Worm (Caenorhabditis elegans): Measurements from ENCODE around the gene F02D10.3.

The F02D10.3 gene

ce11 chrX:13462519-13462918, at the start of gene F02D10.3:
TSS of gene F02D10.3 (minus strand) at chrX:13462619.
- no peak for TF ChIP-seq ztf-28 (GFP tag; IDR thresholded peaks at IDR 0.05)
- no peak for TF ChIP-seq die-1 (tag; optimal IDR thresholded peaks at IDR 0.05)
- TF ChIP-seq F49E8.2 (tag; optimal IDR thresholded peaks at IDR 0.05; ENCODE audit: insufficient read depth): no peak
- TF ChIP-seq F23B12.7 (tag; optimal IDR thresholded peaks at IDR 0.05; ENCODE audit: insufficient read depth): no peak
- TF ChIP-seq atf-7 (tag; optimal IDR thresholded peaks at IDR 0.05): no peak
- no peak for TF ChIP-seq snpc-3.4 (tag; optimal IDR thresholded peaks at IDR 0.05)
- TF ChIP-seq K11D2.4 (GFP tag; IDR thresholded peaks at IDR 0.05): no peak
- TF ChIP-seq fkh-3 (tag; optimal IDR thresholded peaks at IDR 0.05): no peak
- no peak for TF ChIP-seq lin-54 (GFP tag; optimal IDR thresholded peaks at IDR 0.05)
- no peak for TF ChIP-seq F52B5.7 (tag; optimal IDR thresholded peaks at IDR 0.05)
- TF ChIP-seq aptf-2 (GFP tag; conservative IDR thresholded peaks at IDR 0.05): no peak
- TF ChIP-seq dpff-1 (tag; optimal IDR thresholded peaks at IDR 0.05): no peak
- no peak for TF ChIP-seq C06A6.2 (GFP tag; conservative IDR thresholded peaks at IDR 0.05)
- TF ChIP-seq egl-44 (GFP tag; IDR thresholded peaks at IDR 0.05): no peak
- TF ChIP-seq rpc-1 (optimal IDR thresholded peaks at IDR 0.05): no peak
- no peak for TF ChIP-seq rpc-1 (tag; optimal IDR thresholded peaks at IDR 0.05)
- TF ChIP-seq hsf-1 (GFP tag; IDR thresholded peaks at IDR 0.05): no peak
- TF ChIP-seq sptf-2 (GFP tag; optimal IDR thresholded peaks at IDR 0.05): no peak
- no peak for TF ChIP-seq F22D6.2 (tag; optimal IDR thresholded peaks at IDR 0.05)

ce11 chrX:13511796-13512195, 49.4 kb upstream of the F02D10.3 start:
- TF ChIP-seq lsy-27 (tag; optimal IDR thresholded peaks at IDR 0.05; ENCODE audit: borderline replicate concordance, insufficient read depth): no peak
- no peak for TF ChIP-seq zfh-2 (GFP tag; conservative IDR thresholded peaks at IDR 0.05)
- peak; percentile 80 for TF ChIP-seq lin-40 (tag; optimal IDR thresholded peaks at IDR 0.05)
- TF ChIP-seq nfya-1 (tag; optimal IDR thresholded peaks at IDR 0.05; ENCODE audit: borderline replicate concordance, insufficient read depth): no peak
- TF ChIP-seq unc-62 (GFP tag; optimal IDR thresholded peaks at IDR 0.05): no peak
- peak; percentile 4 for TF ChIP-seq F22D6.2 (tag; optimal IDR thresholded peaks at IDR 0.05)
- peak; percentile 59 for TF ChIP-seq gei-17 (GFP tag; optimal IDR thresholded peaks at IDR 0.05)
- peak; percentile 54 for TF ChIP-seq hlh-12 (tag; optimal IDR thresholded peaks at IDR 0.05)
- no peak for TF ChIP-seq F57C9.4 (tag; optimal IDR thresholded peaks at IDR 0.05)
- TF ChIP-seq ztf-6 (GFP tag; IDR thresholded peaks at IDR 0.05): no peak
- peak; percentile 78; the same call in 1 of the 2 replicates for TF ChIP-seq egl-44 (GFP tag; IDR thresholded peaks at IDR 0.05)
- peak; percentile 19 for TF ChIP-seq snpc-1.1 (tag; optimal IDR thresholded peaks at IDR 0.05; ENCODE audit: insufficient read depth)
- no peak for TF ChIP-seq ztf-3 (GFP tag; optimal IDR thresholded peaks at IDR 0.05)
- TF ChIP-seq lsl-1 (GFP tag; optimal IDR thresholded peaks at IDR 0.05): no peak
- peak; percentile 54 for TF ChIP-seq unc-130 (GFP tag; optimal IDR thresholded peaks at IDR 0.05)
- no peak for TF ChIP-seq mel-28 (tag; optimal IDR thresholded peaks at IDR 0.05; ENCODE audit: borderline replicate concordance)
- peak; percentile 35 for TF ChIP-seq lin-54 (GFP tag; optimal IDR thresholded peaks at IDR 0.05)
- no peak for TF ChIP-seq ceh-91 (GFP tag; IDR thresholded peaks at IDR 0.05)
- peak; percentile 86 for TF ChIP-seq dox-1 (GFP tag; IDR thresholded peaks at IDR 0.05)
- TF ChIP-seq ets-4 (GFP tag; optimal IDR thresholded peaks at IDR 0.05): no peak
- TF ChIP-seq Y95B8A.8 (GFP tag; IDR thresholded peaks at IDR 0.05): peak; percentile 65; the same call in 1 of the 2 replicates
- no peak for TF ChIP-seq B0035.1 (tag; optimal IDR thresholded peaks at IDR 0.05)
- TF ChIP-seq rpc-1 (optimal IDR thresholded peaks at IDR 0.05): peak; percentile 96
- TF ChIP-seq rpc-1 (tag; optimal IDR thresholded peaks at IDR 0.05): peak; percentile 94
- TF ChIP-seq B0261.1 (tag; optimal IDR thresholded peaks at IDR 0.05): peak; percentile 87
- TF ChIP-seq aptf-2 (GFP tag; conservative IDR thresholded peaks at IDR 0.05): no peak
- TF ChIP-seq lin-26 (GFP tag; IDR thresholded peaks at IDR 0.05): peak; percentile 90
- peak; percentile 88 for TF ChIP-seq pbrm-1 (GFP tag; IDR thresholded peaks at IDR 0.05)
- peak; percentile 8 for TF ChIP-seq F23B12.7 (tag; optimal IDR thresholded peaks at IDR 0.05; ENCODE audit: insufficient read depth)
- no peak for TF ChIP-seq B0019.2 (GFP tag; conservative IDR thresholded peaks at IDR 0.05)
- TF ChIP-seq ceh-40 (GFP tag; IDR thresholded peaks at IDR 0.05): peak; percentile 65; the same call in 1 of the 2 replicates
- TF ChIP-seq F33H1.4 (GFP tag; IDR thresholded peaks at IDR 0.05): no peak
- TF ChIP-seq egl-18 (GFP tag; IDR thresholded peaks at IDR 0.05): no peak
- no peak for TF ChIP-seq ceh-58 (GFP tag; IDR thresholded peaks at IDR 0.05)
- peak; percentile 25 for TF ChIP-seq nhr-80 (tag; optimal IDR thresholded peaks at IDR 0.05)
